Worm (Caenorhabditis elegans) whole organism, midembryonic: ENCODE data around the gene tbx-32.
"Not testable (repeated sequence)": the region's sequence is repeated elsewhere in the genome, so short reads cannot be mapped to it uniquely, and the experiment has no call there.

ENCODE experiments used
- T22C8.4 ChIP-seq: fragments of 200-800 bp; sonication (Bioruptor generic); IDR thresholded peaks from 2 replicates; pipeline ENCODE4 v1.3.6; 2022; ENCODE audit warnings: missing genetic modification characterization, missing compliant biosample characterization
- cog-1 ChIP-seq: sonication (generic microtip); optimal IDR thresholded peaks from 2 replicates; lab custom pipeline; 2016; ENCODE audit warnings: missing genetic modification characterization, missing compliant biosample characterization
- flt-1 ChIP-seq: fragments of 200-800 bp; sonication (Bioruptor generic); IDR thresholded peaks from 2 replicates; pipeline ENCODE4 v1.3.6; 2022; ENCODE audit warnings: missing genetic modification characterization, missing compliant biosample characterization
- klf-2 ChIP-seq: fragments of 200-800 bp; sonication (Bioruptor generic); conservative IDR thresholded peaks from 2 replicates; pipeline ENCODE4 v1.3.6; 2022; ENCODE audit warnings: missing genetic modification reagents, missing genetic modification characterization, missing compliant biosample characterization
- med-1 ChIP-seq: sonication (generic microtip); optimal IDR thresholded peaks from 2 replicates; lab custom pipeline; 2017; ENCODE audit warnings: missing genetic modification characterization, mild to moderate bottlenecking, missing compliant biosample characterization, antibody characterized with exemption, missing genetic modification reagents; ENCODE audit not compliant: insufficient read depth
- ref-1 ChIP-seq: fragments of 200-800 bp; sonication (Bioruptor generic); conservative IDR thresholded peaks from 2 replicates; pipeline ENCODE4 v1.3.6; 2022; ENCODE audit warnings: missing genetic modification reagents, missing genetic modification characterization, missing compliant biosample characterization
- tab-1 ChIP-seq: fragments of 200-800 bp; sonication (Bioruptor generic); IDR thresholded peaks from 2 replicates; pipeline ENCODE4 v1.3.6; 2022; ENCODE audit warnings: missing genetic modification characterization, missing compliant biosample characterization
- ztf-23 ChIP-seq: fragments of 200-800 bp; sonication (Bioruptor generic); IDR thresholded peaks from 2 replicates; pipeline ENCODE4 v1.3.6; 2022; ENCODE audit warnings: missing genetic modification reagents, missing genetic modification characterization, missing compliant biosample characterization
- ztf-29 ChIP-seq: fragments of 200-800 bp; sonication (Bioruptor generic); IDR thresholded peaks from 2 replicates; pipeline ENCODE4 v1.3.6; 2022; ENCODE audit warnings: missing genetic modification reagents, missing genetic modification characterization, missing compliant biosample characterization

The tbx-32 gene

DNA sequence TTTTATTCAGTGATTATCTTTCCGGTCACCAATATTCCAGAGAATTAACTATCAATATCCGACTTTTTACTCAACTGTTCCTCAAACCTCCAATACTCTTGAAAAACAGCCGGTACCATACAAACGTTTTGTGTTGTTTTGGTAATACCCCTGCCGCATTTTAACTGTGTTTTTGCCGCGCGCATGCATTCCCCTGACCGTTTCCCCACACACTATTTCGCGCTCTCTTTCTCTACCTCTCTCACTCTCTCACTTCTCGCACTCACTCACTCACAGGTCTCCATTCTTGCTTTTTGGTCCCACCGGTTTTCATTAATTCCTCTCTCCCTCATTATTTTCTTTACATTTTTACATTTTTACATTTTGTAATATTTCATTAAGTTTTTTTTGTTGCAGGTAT, 27.3 kb downstream of the tbx-32 start, which contains the start of gene meg-4:
Gene meg-4 (plus strand): TSS at position 397 of the 400 bp plus-strand sequence.
- TF ChIP-seq cog-1 (no peak), tab-1 (no peak), med-1 (no peak), T22C8.4 (GFP tag; lab: Robert Waterston, UW) (no peak), flt-1 (GFP tag; lab: Robert Waterston, UW) (no peak), klf-2 (GFP tag; lab: Robert Waterston, UW) (no peak), ztf-29 (no peak), ztf-23 (no peak), ref-1 (no peak)

DNA sequence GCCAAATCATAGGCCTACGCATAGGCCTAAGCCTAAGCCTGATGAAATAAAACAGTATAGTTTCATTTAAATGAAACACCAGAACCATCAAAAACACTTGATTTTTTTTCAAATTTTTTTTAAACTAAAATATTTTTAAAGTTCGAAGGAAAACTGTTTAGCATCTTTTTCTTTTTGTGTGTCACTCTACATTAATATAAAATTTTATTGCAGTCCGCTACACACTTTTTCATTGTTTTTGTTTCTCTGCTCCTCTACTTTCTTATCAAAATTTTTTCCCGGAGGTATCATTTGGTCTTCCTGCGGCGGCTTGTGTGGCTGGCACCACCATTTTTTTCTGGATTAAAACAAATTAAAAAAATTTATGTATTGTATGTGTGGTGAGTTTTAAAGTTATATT, 31.8 kb downstream of the tbx-32 start, which contains the start of gene C36C9.11:
Gene C36C9.11 (plus strand): TSS at position 301 of the 400 bp plus-strand sequence.
- TF ChIP-seq ztf-29; T22C8.4 (GFP tag; lab: Robert Waterston, UW); med-1: not testable (repeated sequence)

DNA sequence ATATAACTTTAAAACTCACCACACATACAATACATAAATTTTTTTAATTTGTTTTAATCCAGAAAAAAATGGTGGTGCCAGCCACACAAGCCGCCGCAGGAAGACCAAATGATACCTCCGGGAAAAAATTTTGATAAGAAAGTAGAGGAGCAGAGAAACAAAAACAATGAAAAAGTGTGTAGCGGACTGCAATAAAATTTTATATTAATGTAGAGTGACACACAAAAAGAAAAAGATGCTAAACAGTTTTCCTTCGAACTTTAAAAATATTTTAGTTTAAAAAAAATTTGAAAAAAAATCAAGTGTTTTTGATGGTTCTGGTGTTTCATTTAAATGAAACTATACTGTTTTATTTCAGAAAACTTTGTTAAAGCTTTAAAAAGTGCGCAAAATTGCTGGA, 34.7 kb downstream of the tbx-32 start, which contains the start of gene C36C9.12:
Gene C36C9.12 (minus strand): TSS at position 101 of the 400 bp plus-strand sequence.
- not testable (repeated sequence) for TF ChIP-seq tab-1, ztf-23, med-1

DNA sequence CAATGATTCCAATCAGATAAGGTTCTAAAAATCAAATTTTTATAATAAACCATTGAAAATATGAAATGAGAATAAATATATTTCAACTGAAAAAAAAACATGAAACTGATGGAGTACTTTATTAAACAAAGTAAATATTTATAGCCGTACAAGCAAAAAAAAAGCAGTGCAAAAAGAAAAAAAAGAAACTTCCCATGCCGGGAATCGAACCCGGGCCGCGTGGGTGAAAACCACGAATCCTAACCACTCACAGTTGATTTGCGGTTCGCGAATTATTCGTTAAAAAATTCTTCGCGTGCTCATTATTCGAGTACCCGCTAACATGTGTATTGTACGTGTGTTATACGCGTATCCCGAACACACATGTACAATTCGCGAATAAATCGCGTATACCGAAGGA, 35.6 kb downstream of the tbx-32 start, which contains the start of gene C36C9.6:
Gene C36C9.6 (minus strand): TSS at position 101 of the 400 bp plus-strand sequence.
- TF ChIP-seq tab-1, ztf-23, med-1: not testable (repeated sequence)

DNA sequence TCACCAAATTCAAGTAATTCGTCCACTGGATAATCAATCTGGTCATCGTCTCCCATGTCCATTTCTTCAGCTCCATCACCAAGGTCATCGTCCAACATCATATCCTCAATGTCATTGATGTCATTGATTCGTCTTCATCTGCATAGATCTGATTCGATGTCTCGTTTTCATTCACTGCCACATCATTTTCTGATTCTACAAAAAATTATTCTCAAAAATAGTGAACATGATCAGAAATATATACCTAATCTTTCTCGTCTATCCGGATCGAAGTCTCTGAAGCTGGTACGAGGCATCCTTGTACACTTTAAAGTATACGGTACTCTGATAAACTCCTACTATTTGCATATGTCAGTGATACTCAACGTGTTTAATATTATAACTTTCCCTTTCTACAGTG, 41.6 kb downstream of the tbx-32 start, which contains the start of gene C36C9.4:
Gene C36C9.4 (minus strand): TSS at position 101 of the 400 bp plus-strand sequence.
- TF ChIP-seq tab-1; ztf-29; T22C8.4 (GFP tag; lab: Robert Waterston, UW): not testable (repeated sequence)

DNA sequence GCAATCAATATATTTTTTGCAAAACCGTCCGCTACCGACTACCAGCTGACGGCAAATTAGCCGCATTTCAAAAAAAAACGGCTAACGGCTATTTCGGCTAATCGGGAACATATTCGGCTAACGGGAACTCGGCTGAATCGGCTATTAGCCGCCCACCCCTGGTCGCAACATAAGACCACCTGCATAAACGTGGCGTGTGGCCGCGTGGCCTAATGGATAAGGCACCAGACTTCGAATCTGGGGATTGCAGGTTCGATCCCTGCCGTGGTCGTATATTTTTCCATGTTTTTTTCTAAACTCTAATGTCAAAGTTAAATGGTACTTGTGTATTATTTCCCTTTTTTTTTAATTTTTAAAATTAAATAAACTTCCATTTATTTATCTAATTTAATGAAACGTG, 43.2 kb downstream of the tbx-32 start:
- TF ChIP-seq T22C8.4 (GFP tag; lab: Robert Waterston, UW) (no peak), ref-1 (no peak), tab-1 (no peak), ztf-23 (no peak), klf-2 (GFP tag; lab: Robert Waterston, UW) (no peak), cog-1 (no peak), ztf-29 (no peak)

DNA sequence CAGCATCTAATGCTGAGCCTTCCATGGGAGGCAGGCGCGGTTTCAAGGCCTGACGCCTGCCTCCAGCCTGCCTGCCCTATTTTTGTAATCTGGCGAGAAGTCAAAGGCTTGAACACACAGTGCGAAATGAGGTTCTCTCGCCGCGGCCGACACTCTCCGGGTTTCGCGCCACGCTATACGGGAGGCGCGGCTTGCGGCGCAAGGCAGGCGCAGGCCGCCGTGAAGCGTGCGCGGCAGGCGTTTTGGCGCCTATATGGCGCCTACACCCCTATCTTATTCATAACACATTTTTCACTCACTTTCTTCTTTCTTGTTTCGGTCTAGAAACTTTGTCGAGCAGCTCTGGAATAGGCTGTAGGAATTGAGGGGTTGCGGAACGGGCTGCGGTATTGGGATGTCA, 47.7 kb downstream of the tbx-32 start:
- no peak for TF ChIP-seq flt-1 (GFP tag; lab: Robert Waterston, UW)
- no peak for TF ChIP-seq ztf-23
- TF ChIP-seq tab-1 = 0 out of 2 replicates have a peak, but pooled peaks have one; percentile 26
- no peak for TF ChIP-seq ztf-29

DNA sequence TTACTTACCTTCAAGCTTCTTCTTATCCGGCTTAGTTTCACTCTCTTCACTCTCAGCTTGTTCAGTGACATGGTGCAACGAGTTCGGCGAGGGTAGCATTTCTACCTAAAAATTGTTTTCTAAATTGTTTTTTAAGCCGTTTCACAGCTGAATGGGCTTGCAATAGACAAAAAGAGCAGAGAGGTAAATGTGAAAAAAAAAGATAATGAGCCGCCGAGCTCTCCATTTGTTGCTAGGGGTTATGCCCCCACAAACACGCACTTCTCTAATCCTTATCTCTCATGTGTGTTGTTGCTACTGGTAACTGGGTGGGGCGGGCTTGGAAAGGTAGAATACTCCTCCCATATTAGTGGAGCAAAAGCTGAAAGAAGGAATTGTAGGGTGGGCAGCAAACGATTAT, 48.5 kb downstream of the tbx-32 start, which contains the start of gene C36C9.5:
Gene C36C9.5 (minus strand): TSS at position 101 of the 400 bp plus-strand sequence.
- TF ChIP-seq tab-1 (no peak), med-1 (no peak), T22C8.4 (GFP tag; lab: Robert Waterston, UW) (no peak), cog-1 (no peak), flt-1 (GFP tag; lab: Robert Waterston, UW) (no peak), ref-1 (no peak), klf-2 (GFP tag; lab: Robert Waterston, UW) (no peak), ztf-23 (no peak), ztf-29 (no peak)

DNA sequence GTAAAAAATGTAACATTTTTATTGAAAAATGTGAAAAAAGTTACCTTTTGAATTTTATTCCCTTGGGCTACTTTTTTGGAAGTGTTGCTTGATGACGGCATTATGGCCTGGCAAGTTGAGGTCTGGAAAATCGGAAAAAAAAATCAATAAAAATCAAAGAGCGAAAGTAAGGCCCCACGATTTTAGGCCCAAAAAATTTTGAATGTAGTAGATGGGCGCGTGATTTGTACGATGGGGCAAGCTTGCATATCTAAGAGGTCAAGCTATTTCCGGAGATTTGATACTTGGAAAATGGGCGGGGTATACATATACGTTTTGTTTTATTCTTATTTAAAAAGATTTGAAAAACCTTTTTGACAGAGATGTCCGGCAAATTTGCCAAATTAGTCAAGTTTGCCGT, 51.2 kb downstream of the tbx-32 start, which contains the start of gene F07G6.5:
Gene F07G6.5 (minus strand): TSS at position 101 of the 400 bp plus-strand sequence.
- TF ChIP-seq ztf-29 = no peak
- TF ChIP-seq ref-1 = no peak
